Worm (Caenorhabditis elegans): Measurements from ENCODE around the gene sdn-1.
A peak's percentile ranks its signal among the peaks of the same experiment; 100 is the strongest.

The sdn-1 gene

DNA sequence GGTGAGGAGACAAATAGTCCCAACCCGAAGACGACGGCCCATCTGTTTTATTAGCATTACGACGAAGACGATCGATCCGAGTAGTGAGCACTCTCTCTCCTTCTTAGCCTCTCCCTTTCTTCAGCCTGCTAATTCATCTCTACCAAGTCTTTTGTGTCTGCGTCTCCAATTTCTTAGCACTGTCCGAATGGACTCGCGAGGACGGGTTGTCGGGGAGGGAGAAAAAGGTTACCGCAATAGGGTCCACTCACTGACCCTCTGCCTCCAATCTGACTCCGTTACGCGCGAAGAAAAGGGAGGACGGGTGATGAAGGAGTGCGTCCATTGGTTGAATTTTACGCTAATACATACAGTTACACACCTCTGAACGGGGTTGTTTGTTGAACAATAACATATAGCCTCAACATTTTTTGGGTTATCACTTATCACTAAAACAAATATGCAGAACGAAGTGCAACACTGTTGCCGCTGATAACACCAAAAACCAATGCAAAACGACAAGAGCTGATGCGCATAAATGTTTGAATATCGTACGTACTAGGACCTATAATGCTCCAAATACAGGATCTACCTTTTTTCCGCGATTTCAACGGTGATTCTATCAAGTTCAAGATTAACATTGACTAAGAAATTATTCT is 4.5 kb upstream of the sdn-1 start:
- TF ChIP-seq lsy-12 (tag; optimal IDR thresholded peaks at IDR 0.05) (peak; percentile 22), nhr-25 (tag; optimal IDR thresholded peaks at IDR 0.05) (peak; percentile 11), fkh-10 (GFP tag; optimal IDR thresholded peaks at IDR 0.05) (no peak), ceh-28 (tag; optimal IDR thresholded peaks at IDR 0.05) (peak; percentile 35), elt-3 (tag; optimal IDR thresholded peaks at IDR 0.05) (no peak), aly-2 (tag; optimal IDR thresholded peaks at IDR 0.05) (no peak), pqm-1 (tag; optimal IDR thresholded peaks at IDR 0.05) (peak; percentile 15), pha-4 (tag; optimal IDR thresholded peaks at IDR 0.05) (peak; percentile 34), nhr-23 (tag; optimal IDR thresholded peaks at IDR 0.05) (no peak), nhr-237 (tag; optimal IDR thresholded peaks at IDR 0.05) (no peak), lin-39 (tag; optimal IDR thresholded peaks at IDR 0.05) (peak; percentile 78), elt-2 (tag; optimal IDR thresholded peaks at IDR 0.05) (peak; percentile 66), ama-1 (optimal IDR thresholded peaks at IDR 0.05) (peak; percentile 33), ztf-11 (tag; optimal IDR thresholded peaks at IDR 0.05) (no peak), nfya-1 (tag; optimal IDR thresholded peaks at IDR 0.05; ENCODE audit: insufficient read depth) (peak; percentile 93), hmg-11 (tag; optimal IDR thresholded peaks at IDR 0.05) (peak; percentile 55)

DNA sequence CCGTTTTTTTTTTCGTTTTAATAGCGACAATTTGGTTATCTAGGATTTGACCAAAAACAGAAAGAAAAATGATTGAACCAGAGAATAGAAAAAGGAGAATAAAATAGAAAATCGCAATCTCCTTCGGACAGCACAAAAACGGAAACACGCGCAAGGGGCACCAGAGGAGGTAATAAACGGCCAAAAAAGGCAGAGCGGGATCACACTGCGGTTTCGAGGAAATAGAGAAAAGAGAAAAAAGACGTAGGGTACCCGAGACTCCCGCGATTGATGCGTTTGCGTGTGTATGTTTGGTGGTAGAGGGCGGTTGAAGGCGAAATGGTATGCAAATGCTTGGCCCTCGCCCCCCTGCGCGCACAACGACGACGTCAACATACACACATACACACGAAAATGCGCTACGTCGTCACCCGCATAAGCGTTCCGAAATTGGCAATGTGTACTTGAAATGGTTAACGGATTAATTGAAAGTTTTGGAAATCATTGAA is 3.3 kb upstream of the sdn-1 start:
- TF ChIP-seq mml-1 (tag; optimal IDR thresholded peaks at IDR 0.05) (no peak), lin-39 (tag; optimal IDR thresholded peaks at IDR 0.05) (peak; percentile 16), jun-1 (tag; optimal IDR thresholded peaks at IDR 0.05) (no peak)

DNA sequence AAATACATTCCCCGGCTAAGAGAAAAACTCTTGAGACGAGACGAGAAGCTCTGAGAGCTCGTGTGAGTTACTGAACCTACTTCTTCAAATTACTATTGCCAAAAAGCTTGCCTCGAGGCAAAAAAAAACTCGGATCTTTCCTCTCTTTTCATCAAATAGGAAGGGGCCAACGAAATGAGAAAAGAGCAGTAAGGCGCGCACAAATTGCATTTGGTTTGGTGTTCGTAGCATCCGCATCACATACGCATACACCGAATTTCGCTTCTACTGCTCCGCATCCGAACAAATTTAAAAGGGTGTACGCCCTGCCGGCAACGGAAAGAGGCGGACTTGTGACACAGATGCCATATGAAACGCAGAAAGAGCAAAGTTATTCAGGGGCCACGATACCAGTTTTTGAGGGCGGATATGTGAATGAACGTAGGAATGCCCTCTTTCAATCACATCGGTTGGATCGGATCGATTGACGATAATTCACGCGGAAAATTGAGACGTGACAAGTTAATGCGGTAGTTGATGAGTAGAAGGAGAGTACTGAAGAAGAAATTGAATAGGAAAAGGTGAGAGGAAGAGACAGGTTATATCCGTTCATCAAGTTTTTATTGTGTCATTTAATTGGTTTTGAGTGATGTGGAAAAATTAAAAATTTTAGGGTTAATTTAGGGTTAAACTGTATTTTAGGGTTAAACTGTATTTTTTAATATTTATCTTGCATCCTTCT is 1.7 kb upstream of the sdn-1 start:
- TF ChIP-seq unc-62 (GFP tag; optimal IDR thresholded peaks at IDR 0.05) (no peak), nhr-23 (tag; optimal IDR thresholded peaks at IDR 0.05) (peak; percentile 32), ceh-16 (tag; optimal IDR thresholded peaks at IDR 0.05) (no peak), skn-1 (tag; optimal IDR thresholded peaks at IDR 0.05) (no peak), nhr-12 (tag; optimal IDR thresholded peaks at IDR 0.05) (no peak), hmg-11 (tag; optimal IDR thresholded peaks at IDR 0.05) (no peak), egl-5 (tag; optimal IDR thresholded peaks at IDR 0.05) (peak; percentile 21), ceh-9 (tag; optimal IDR thresholded peaks at IDR 0.05) (no peak), nhr-77 (tag; optimal IDR thresholded peaks at IDR 0.05) (no peak), pqm-1 (tag; optimal IDR thresholded peaks at IDR 0.05) (no peak), mml-1 (tag; optimal IDR thresholded peaks at IDR 0.05) (no peak), R02D3.7 (tag; optimal IDR thresholded peaks at IDR 0.05) (no peak), snpc-4 (tag; optimal IDR thresholded peaks at IDR 0.05) (no peak), tbx-2 (tag; optimal IDR thresholded peaks at IDR 0.05) (no peak), ZK546.5 (tag; optimal IDR thresholded peaks at IDR 0.05) (no peak), nhr-67 (tag; optimal IDR thresholded peaks at IDR 0.05) (no peak), elt-2 (tag; optimal IDR thresholded peaks at IDR 0.05) (no peak), fkh-2 (tag; optimal IDR thresholded peaks at IDR 0.05) (no peak), nhr-43 (tag; optimal IDR thresholded peaks at IDR 0.05; ENCODE audit: poor library complexity, severe bottlenecking) (no peak), nhr-25 (tag; optimal IDR thresholded peaks at IDR 0.05) (peak; percentile 21), ceh-28 (tag; optimal IDR thresholded peaks at IDR 0.05) (peak; percentile 4), nhr-28 (tag; optimal IDR thresholded peaks at IDR 0.05) (no peak), fos-1 (tag; optimal IDR thresholded peaks at IDR 0.05) (no peak), nhr-11 (tag; optimal IDR thresholded peaks at IDR 0.05) (no peak), fkh-10 (GFP tag; optimal IDR thresholded peaks at IDR 0.05) (peak; percentile 90), nhr-237 (tag; optimal IDR thresholded peaks at IDR 0.05) (no peak), ztf-11 (tag; optimal IDR thresholded peaks at IDR 0.05) (no peak), nfya-1 (tag; optimal IDR thresholded peaks at IDR 0.05; ENCODE audit: insufficient read depth) (peak; percentile 19), zag-1 (tag; optimal IDR thresholded peaks at IDR 0.05) (no peak), daf-12 (tag; optimal IDR thresholded peaks at IDR 0.05) (no peak), mdl-1 (tag; optimal IDR thresholded peaks at IDR 0.05) (no peak), lsy-12 (tag; optimal IDR thresholded peaks at IDR 0.05) (no peak), aly-2 (tag; optimal IDR thresholded peaks at IDR 0.05) (no peak), elt-3 (tag; optimal IDR thresholded peaks at IDR 0.05) (no peak), lin-15B (tag; optimal IDR thresholded peaks at IDR 0.05) (no peak), eor-1 (tag; optimal IDR thresholded peaks at IDR 0.05) (no peak), sea-2 (GFP tag; optimal IDR thresholded peaks at IDR 0.05) (no peak), pha-4 (tag; optimal IDR thresholded peaks at IDR 0.05) (no peak), ceh-82 (tag; optimal IDR thresholded peaks at IDR 0.05) (no peak), egl-27 (tag; optimal IDR thresholded peaks at IDR 0.05) (no peak), elt-1 (tag; optimal IDR thresholded peaks at IDR 0.05) (no peak), nhr-76 (tag; optimal IDR thresholded peaks at IDR 0.05) (no peak), lin-39 (tag; optimal IDR thresholded peaks at IDR 0.05) (no peak), ztf-4 (tag; optimal IDR thresholded peaks at IDR 0.05) (no peak)

Measured in whole organism, L3 larva.